Fruit fly (Drosophila melanogaster) whole organism, embryonic: ENCODE data around the gene CG31224.
A peak's percentile ranks its signal among the peaks of the same experiment; 100 is the strongest.

Source experiments
- Adf1 ChIP-seq: fragments of 200-800 bp; sonication (Bioruptor generic); IDR thresholded peaks from 2 replicates; pipeline ENCODE4 v1.3.6; 2022; ENCODE audit warnings: missing biosample characterization, missing genetic modification characterization
- BEAF-32 ChIP-seq: fragments of 200-800 bp; sonication (Bioruptor generic); optimal IDR thresholded peaks from 3 replicates; lab custom pipeline; 2017; ENCODE audit warnings: missing biosample characterization, missing genetic modification characterization, mild to moderate bottlenecking, moderate library complexity, missing genetic modification reagents
- CG12155 ChIP-seq: fragments of 200-800 bp; sonication (Bioruptor generic); optimal IDR thresholded peaks from 3 replicates; lab custom pipeline; 2016; ENCODE audit warnings: missing biosample characterization, missing genetic modification characterization
- CG13287 ChIP-seq: fragments of 200-800 bp; sonication (Bioruptor generic); IDR thresholded peaks from 2 replicates; pipeline ENCODE4 v1.3.6; 2022; ENCODE audit warnings: missing biosample characterization, missing genetic modification characterization; ENCODE audit not compliant: partially characterized antibody
- CG15696 ChIP-seq: fragments of 200-800 bp; sonication (Bioruptor generic); optimal IDR thresholded peaks from 2 replicates; lab custom pipeline; 2019; ENCODE audit warnings: missing biosample characterization, mild to moderate bottlenecking, missing genetic modification characterization, moderate library complexity
- CG1603 ChIP-seq: fragments of 200-800 bp; sonication (Bioruptor generic); optimal IDR thresholded peaks from 2 replicates; lab custom pipeline; 2019; ENCODE audit warnings: missing biosample characterization, mild to moderate bottlenecking, missing genetic modification characterization, moderate library complexity
- CG16813 ChIP-seq: fragments of 200-800 bp; sonication (Bioruptor generic); IDR thresholded peaks from 3 replicates; pipeline ENCODE4 v1.3.6; 2022; ENCODE audit warnings: missing biosample characterization, missing genetic modification characterization; ENCODE audit not compliant: partially characterized antibody
- CG2129 ChIP-seq: fragments of 200-800 bp; sonication (Bioruptor generic); IDR thresholded peaks from 2 replicates; pipeline ENCODE4 v1.3.6; 2022; ENCODE audit warnings: missing biosample characterization, missing genetic modification characterization; ENCODE audit not compliant: partially characterized antibody
- CG2678 ChIP-seq: fragments of 200-800 bp; sonication (Bioruptor generic); optimal IDR thresholded peaks from 3 replicates; lab custom pipeline; 2019; ENCODE audit warnings: missing biosample characterization, mild to moderate bottlenecking, missing genetic modification characterization, moderate library complexity
- CG34224 ChIP-seq: fragments of 200-800 bp; sonication (Bioruptor generic); IDR thresholded peaks from 3 replicates; pipeline ENCODE4 v1.3.6; 2022; ENCODE audit warnings: missing biosample characterization, missing genetic modification characterization; ENCODE audit not compliant: partially characterized antibody
- CG6791 ChIP-seq: fragments of 200-800 bp; sonication (Bioruptor generic); IDR thresholded peaks from 3 replicates; pipeline ENCODE4 v1.3.6; 2022; ENCODE audit warnings: missing biosample characterization, missing genetic modification characterization; ENCODE audit not compliant: partially characterized antibody
- Deaf1 ChIP-seq: fragments of 200-800 bp; optimal IDR thresholded peaks from 3 replicates; lab custom pipeline; 2019; ENCODE audit warnings: missing biosample characterization, mild to moderate bottlenecking, missing genetic modification characterization, moderate library complexity
- Dll ChIP-seq: fragments of 200-800 bp; sonication (Bioruptor generic); IDR thresholded peaks from 4 replicates; pipeline ENCODE4 v1.3.6; 2022; ENCODE audit warnings: missing biosample characterization, missing genetic modification characterization; ENCODE audit not compliant: partially characterized antibody
- Doc3 ChIP-seq: fragments of 200-800 bp; sonication (Bioruptor generic); IDR thresholded peaks from 3 replicates; pipeline ENCODE4 v1.3.6; 2022; ENCODE audit warnings: missing biosample characterization, missing genetic modification characterization; ENCODE audit not compliant: partially characterized antibody
- Dp ChIP-seq: fragments of 200-800 bp; sonication (Bioruptor generic); optimal IDR thresholded peaks from 2 replicates; lab custom pipeline; 2018; ENCODE audit warnings: missing biosample characterization, mild to moderate bottlenecking, missing genetic modification characterization, moderate library complexity
- Dref ChIP-seq: fragments of 200-800 bp; sonication (Bioruptor generic); IDR thresholded peaks from 2 replicates; pipeline ENCODE4 v1.3.6; 2022; ENCODE audit warnings: missing biosample characterization, missing genetic modification characterization
- E2f2 ChIP-seq: fragments of 200-800 bp; sonication (Bioruptor generic); IDR thresholded peaks from 2 replicates; pipeline ENCODE4 v1.3.6; 2022; ENCODE audit warnings: missing biosample characterization, missing genetic modification characterization
- Ets65A ChIP-seq: fragments of 200-800 bp; sonication (Bioruptor generic); peaks from one replicate; lab custom pipeline; 2016; ENCODE audit warnings: missing biosample characterization, missing genetic modification characterization
- Med ChIP-seq: fragments of 200-800 bp; sonication (Bioruptor generic); peaks from one replicate; lab custom pipeline; 2016; ENCODE audit warnings: missing biosample characterization, missing genetic modification characterization, mild to moderate bottlenecking, inconsistent platforms, moderate library complexity
- Myb ChIP-seq: fragments of 200-800 bp; sonication (Bioruptor generic); optimal IDR thresholded peaks from 2 replicates; lab custom pipeline; 2016; ENCODE audit warnings: missing biosample characterization, missing genetic modification characterization
- Pdp1 ChIP-seq, 2 experiments: fragments of 200-800 bp; sonication (Bioruptor generic); optimal IDR thresholded peaks; 3 replicates each; lab custom pipeline; 2016; ENCODE audit warnings: missing biosample characterization in 2 of 2, missing genetic modification characterization in 2 of 2, mild to moderate bottlenecking in 1 of 2, moderate library complexity in 1 of 2
- Rfx ChIP-seq: fragments of 200-800 bp; sonication (Bioruptor generic); IDR thresholded peaks from 2 replicates; pipeline ENCODE4 v1.3.6; 2022; ENCODE audit warnings: missing biosample characterization, missing genetic modification characterization
- Scr ChIP-seq: fragments of 200-800 bp; sonication (Bioruptor generic); IDR thresholded peaks from 2 replicates; pipeline ENCODE4 v1.3.6; 2022; ENCODE audit warnings: missing biosample characterization, missing genetic modification characterization; ENCODE audit not compliant: partially characterized antibody
- Sin3A ChIP-seq: fragments of >200 bp; optimal IDR thresholded peaks from 2 replicates; lab custom pipeline; 2018
- Sry-β ChIP-seq: fragments of 200-800 bp; sonication (Bioruptor generic); optimal IDR thresholded peaks from 2 replicates; lab custom pipeline; 2018; ENCODE audit warnings: missing biosample characterization, mild to moderate bottlenecking, missing genetic modification characterization, moderate library complexity
- YL-1 ChIP-seq: fragments of 200-800 bp; sonication (Bioruptor generic); optimal IDR thresholded peaks from 3 replicates; lab custom pipeline; 2017; ENCODE audit warnings: missing biosample characterization, mild to moderate bottlenecking, missing genetic modification characterization
- bsh ChIP-seq, 2 experiments: fragments of 200-800 bp; sonication (Bioruptor generic); optimal IDR thresholded peaks; 2 replicates each; lab custom pipeline; 2017 to 2018; ENCODE audit warnings: mild to moderate bottlenecking in 2 of 2, missing biosample characterization in 2 of 2, missing genetic modification characterization in 2 of 2, moderate library complexity in 1 of 2
- crp ChIP-seq, 2 experiments: fragments of 200-800 bp; sonication (Bioruptor generic); optimal IDR thresholded peaks; 2 replicates in 1 of 2; 3 replicates in 1 of 2; lab custom pipeline; 2017; ENCODE audit warnings: missing biosample characterization in 2 of 2, missing genetic modification characterization in 2 of 2, mild to moderate bottlenecking in 1 of 2, moderate library complexity in 1 of 2
- dm ChIP-seq: fragments of 200-800 bp; sonication (Bioruptor generic); optimal IDR thresholded peaks from 3 replicates; lab custom pipeline; 2016; ENCODE audit warnings: missing biosample characterization, missing genetic modification characterization
- gfzf ChIP-seq: fragments of 200-800 bp; sonication (Bioruptor generic); optimal IDR thresholded peaks from 2 replicates; lab custom pipeline; 2016; ENCODE audit warnings: missing biosample characterization, mild to moderate bottlenecking, missing genetic modification characterization, moderate library complexity
- hb ChIP-seq: fragments of 200-800 bp; sonication (Bioruptor generic); IDR thresholded peaks from 3 replicates; pipeline ENCODE4 v1.3.6; 2022; ENCODE audit warnings: missing biosample characterization, missing genetic modification characterization; ENCODE audit not compliant: partially characterized antibody
- knrl ChIP-seq: fragments of 200-800 bp; sonication (Bioruptor generic); IDR thresholded peaks from 3 replicates; pipeline ENCODE4 v1.3.6; 2022; ENCODE audit warnings: missing biosample characterization, missing genetic modification characterization; ENCODE audit not compliant: partially characterized antibody
- nerfin-2 ChIP-seq: fragments of 200-800 bp; sonication (Bioruptor generic); IDR thresholded peaks from 2 replicates; pipeline ENCODE4 v1.3.6; 2022; ENCODE audit warnings: missing biosample characterization, missing genetic modification characterization; ENCODE audit not compliant: partially characterized antibody
- nmo ChIP-seq: fragments of 200-800 bp; sonication (Bioruptor generic); optimal IDR thresholded peaks from 2 replicates; lab custom pipeline; 2018; ENCODE audit warnings: missing biosample characterization, mild to moderate bottlenecking, missing genetic modification characterization, moderate library complexity
- row ChIP-seq: fragments of 200-800 bp; sonication (Bioruptor generic); IDR thresholded peaks from 3 replicates; pipeline ENCODE4 v1.3.6; 2022; ENCODE audit warnings: missing biosample characterization, missing genetic modification characterization
- salm ChIP-seq: fragments of 200-800 bp; sonication (Bioruptor generic); optimal IDR thresholded peaks from 2 replicates; lab custom pipeline; 2018; ENCODE audit warnings: missing biosample characterization, mild to moderate bottlenecking, missing genetic modification characterization
- sd ChIP-seq: fragments of 200-800 bp; sonication (Bioruptor generic); optimal IDR thresholded peaks from 3 replicates; lab custom pipeline; 2018; ENCODE audit warnings: missing biosample characterization, mild to moderate bottlenecking, missing genetic modification characterization, moderate library complexity
- sens ChIP-seq: fragments of 200-800 bp; sonication (Bioruptor generic); peaks from one replicate; lab custom pipeline; 2016; ENCODE audit warnings: missing biosample characterization, missing genetic modification characterization
- sens-2 ChIP-seq: fragments of 200-800 bp; sonication (Bioruptor generic); IDR thresholded peaks from 2 replicates; pipeline ENCODE4 v1.3.6; 2022; ENCODE audit warnings: missing biosample characterization, missing genetic modification characterization
- slp2 ChIP-seq: fragments of 200-800 bp; sonication (Bioruptor generic); optimal IDR thresholded peaks from 2 replicates; lab custom pipeline; 2016; ENCODE audit warnings: missing biosample characterization, missing genetic modification characterization
- sqz ChIP-seq: fragments of 200-800 bp; sonication (Bioruptor generic); optimal IDR thresholded peaks from 3 replicates; lab custom pipeline; 2018; ENCODE audit warnings: missing biosample characterization, mild to moderate bottlenecking, missing genetic modification characterization
- stwl ChIP-seq: fragments of 200-800 bp; sonication (Bioruptor generic); optimal IDR thresholded peaks from 3 replicates; lab custom pipeline; 2018; ENCODE audit warnings: missing biosample characterization, mild to moderate bottlenecking, missing genetic modification characterization, moderate library complexity
- tna ChIP-seq: fragments of 200-800 bp; sonication (Bioruptor generic); IDR thresholded peaks from 2 replicates; pipeline ENCODE4 v1.3.6; 2022; ENCODE audit warnings: missing biosample characterization, missing genetic modification characterization; ENCODE audit not compliant: partially characterized antibody
- trem ChIP-seq: fragments of 200-800 bp; optimal IDR thresholded peaks from 3 replicates; lab custom pipeline; 2019; ENCODE audit warnings: missing biosample characterization, mild to moderate bottlenecking, missing genetic modification characterization, moderate library complexity
- unc-4 ChIP-seq: fragments of 200-800 bp; sonication (Bioruptor generic); IDR thresholded peaks from 2 replicates; pipeline ENCODE4 v1.3.6; 2022; ENCODE audit warnings: missing biosample characterization, missing genetic modification characterization; ENCODE audit not compliant: partially characterized antibody
- vfl ChIP-seq: fragments of 200-800 bp; sonication (Bioruptor generic); optimal IDR thresholded peaks from 2 replicates; lab custom pipeline; 2016; ENCODE audit warnings: missing biosample characterization, missing genetic modification characterization
- zen2 ChIP-seq: fragments of 200-800 bp; sonication (Bioruptor generic); IDR thresholded peaks from 3 replicates; pipeline ENCODE4 v1.3.6; 2022; ENCODE audit warnings: missing biosample characterization, missing genetic modification characterization; ENCODE audit not compliant: partially characterized antibody

CG31224 gene

dm6 chr3R:18667659-18668248 is 8.6 kb upstream of the CG31224 start, which contains the start of gene CG31229 (continued):
- TF ChIP-seq Pdp1 (GFP tag; optimal IDR thresholded peaks at IDR 0.05; lab: Kevin White, UChicago) (peak in 1 of 2 experiments; percentile 97), Dp (peak; percentile 85), bsh (GFP tag; optimal IDR thresholded peaks at IDR 0.05; lab: Kevin White, UChicago) (peak in 1 of 2 experiments; percentile 15), slp2 (no peak), salm (tag; lab: Kevin White, UChicago) (no peak), CG34224 (GFP tag; lab: Robert Waterston, UW) (peak; percentile 57), YL-1 (GFP tag; lab: Kevin White, UChicago) (peak; percentile 7), Rfx (GFP tag; lab: Robert Waterston, UW) (no peak), Dref (peak; percentile 86), hb (GFP tag; lab: Robert Waterston, UW) (0 out of 3 replicates have a peak, but pooled peaks have one; percentile 37), CG16813 (GFP tag; lab: Robert Waterston, UW) (peak; percentile 43; the same call in 2 of the 3 replicates), sqz (peak; percentile 89), Sin3A (lab: Kevin White, UChicago) (peak; percentile 34), tna (GFP tag; lab: Robert Waterston, UW) (no peak), trem (tag; lab: Kevin White, UChicago) (peak; percentile 6), vfl (GFP tag; lab: Kevin White, UChicago) (no peak), sd (no peak), sens (GFP tag; lab: Kevin White, UChicago) (peak; percentile 72), Deaf1 (no peak), Med (GFP tag; lab: Kevin White, UChicago) (peak; percentile 70), CG6791 (GFP tag; lab: Robert Waterston, UW) (peak; percentile 56; the same call in 1 of the 3 replicates), stwl (peak; percentile 54), Adf1 (GFP tag; lab: Robert Waterston, UW) (no peak), CG2678 (no peak), unc-4 (GFP tag; lab: Robert Waterston, UW) (peak; percentile 59), Scr (GFP tag; lab: Robert Waterston, UW) (peak; percentile 64), CG12155 (peak; percentile 90), Myb (GFP tag; lab: Kevin White, UChicago) (peak; percentile 5), zen2 (GFP tag; lab: Robert Waterston, UW) (peak; percentile 59; the same call in 2 of the 3 replicates), CG1603 (tag; lab: Kevin White, UChicago) (peak; percentile 23), Ets65A (no peak), gfzf (GFP tag; lab: Kevin White, UChicago) (peak; percentile 47), CG2129 (0 out of 2 replicates have a peak, but pooled peaks have one; percentile 13), E2f2 (peak; percentile 94), knrl (GFP tag; lab: Robert Waterston, UW) (peak; percentile 21; the same call in 1 of the 3 replicates), nmo (GFP tag; lab: Kevin White, UChicago) (peak; percentile 8), CG15696 (tag; lab: Kevin White, UChicago) (no peak), BEAF-32 (GFP tag; lab: Kevin White, UChicago) (peak; percentile 57), dm (GFP tag; lab: Kevin White, UChicago) (peak; percentile 33), row (GFP tag; lab: Robert Waterston, UW) (no peak), Dll (GFP tag; lab: Robert Waterston, UW) (peak; percentile 66; the same call in 3 of the 4 replicates), sens-2 (no peak), nerfin-2 (GFP tag; lab: Robert Waterston, UW) (0 out of 2 replicates have a peak, but pooled peaks have one; percentile 24), Sry-β (GFP tag; lab: Kevin White, UChicago) (no peak), crp (GFP tag; optimal IDR thresholded peaks at IDR 0.05; lab: Kevin White, UChicago) (peak; percentile 76 to 94), Doc3 (GFP tag; lab: Robert Waterston, UW) (0 out of 3 replicates have a peak, but pooled peaks have one; percentile 34), CG13287 (GFP tag; lab: Robert Waterston, UW) (peak; percentile 77)
